Worm (Caenorhabditis elegans) whole organism, early embryonic: ENCODE results near the gene pcrg-1.

ENCODE experiments used
- ama-1 ChIP-seq: fragments of 150-350 bp; optimal IDR thresholded peaks from 2 replicates; lab custom pipeline; 2014
- ets-7 ChIP-seq: sonication (generic microtip); optimal IDR thresholded peaks from 2 replicates; lab custom pipeline; 2016; ENCODE audit warnings: missing genotype, missing genetic modification characterization, missing compliant biosample characterization
- sea-1 ChIP-seq: fragments of 200-800 bp; sonication (Bioruptor generic); conservative IDR thresholded peaks from 2 replicates; pipeline ENCODE4 v1.3.6; 2022; ENCODE audit warnings: missing genetic modification characterization, missing compliant biosample characterization
- tra-4 ChIP-seq: sonication (generic microtip); optimal IDR thresholded peaks from 2 replicates; lab custom pipeline; 2017; ENCODE audit warnings: missing genetic modification characterization, missing compliant biosample characterization

ce11 chrII:7228646-7229200 lies 28.4 kb downstream of the pcrg-1 start, which contains the start of gene F32A5.4:
- TF ChIP-seq tra-4 (tag; lab: Kevin White, UChicago) (no peak), ets-7 (tag; lab: Kevin White, UChicago) (no peak), ama-1 (lab: Kevin White, UChicago) (no peak), sea-1 (GFP tag; lab: Robert Waterston, UW) (no peak)
